Worm (Caenorhabditis elegans) whole organism, L1 larva: ENCODE data around the gene utx-1.

Source experiments
- F16B12.6 ChIP-seq: fragments of 150-350 bp; optimal IDR thresholded peaks from 2 replicates; lab custom pipeline; 2014; ENCODE audit warnings: missing biosample characterization, missing genetic modification characterization
- alr-1 ChIP-seq: fragments of 200-800 bp; sonication (Bioruptor generic); optimal IDR thresholded peaks from 2 replicates; lab custom pipeline; 2018; ENCODE audit warnings: borderline replicate concordance, mild to moderate bottlenecking, missing genetic modification characterization, missing compliant biosample characterization
- ceh-63 ChIP-seq: fragments of 200-800 bp; sonication (Bioruptor generic); optimal IDR thresholded peaks from 2 replicates; lab custom pipeline; 2018; ENCODE audit warnings: mild to moderate bottlenecking, missing genetic modification characterization, missing compliant biosample characterization
- ceh-8 ChIP-seq: fragments of 200-800 bp; sonication (Bioruptor generic); optimal IDR thresholded peaks from 2 replicates; lab custom pipeline; 2018; ENCODE audit warnings: mild to moderate bottlenecking, missing genetic modification characterization, moderate library complexity, missing compliant biosample characterization
- ceh-82 ChIP-seq, 3 experiments: fragments of 150-350 bp in 1 of 3; sonication (generic microtip) in 2 of 3; optimal IDR thresholded peaks; 2 replicates each; lab custom pipeline; 2014 to 2017; ENCODE audit warnings: missing biosample characterization in 3 of 3, missing genetic modification characterization in 3 of 3
- ceh-88 ChIP-seq: fragments of 200-800 bp; sonication (Bioruptor generic); IDR thresholded peaks from 2 replicates; pipeline ENCODE4 v1.3.6; 2022; ENCODE audit warnings: missing genetic modification characterization, missing compliant biosample characterization
- ces-1 ChIP-seq: fragments of 150-350 bp; optimal IDR thresholded peaks from 2 replicates; lab custom pipeline; 2014; ENCODE audit warnings: missing biosample characterization, missing genetic modification reagents, missing genetic modification characterization
- efl-3 ChIP-seq: fragments of 200-800 bp; sonication (Bioruptor generic); optimal IDR thresholded peaks from 2 replicates; lab custom pipeline; 2018; ENCODE audit warnings: mild to moderate bottlenecking, missing genetic modification characterization, missing compliant biosample characterization
- egl-27 ChIP-seq, 2 experiments: fragments of 150-350 bp in 1 of 2; sonication (generic microtip); optimal IDR thresholded peaks; 3 replicates each; lab custom pipeline; 2017 to 2018; ENCODE audit warnings: missing biosample characterization in 2 of 2, missing genetic modification characterization in 2 of 2, missing genetic modification reagents in 2 of 2
- elt-2 ChIP-seq: sonication (generic microtip); optimal IDR thresholded peaks from 2 replicates; lab custom pipeline; 2016; ENCODE audit warnings: missing genetic modification characterization, mild to moderate bottlenecking, inconsistent platforms, missing compliant biosample characterization, missing genetic modification reagents
- elt-3 ChIP-seq, 6 experiments: fragments of 150-350 bp in 1 of 6; sonication (generic microtip); optimal IDR thresholded peaks; 2 replicates each; lab custom pipeline; 2017 to 2018; ENCODE audit warnings: missing biosample characterization in 6 of 6, missing genetic modification characterization in 6 of 6, inconsistent platforms in 1 of 6
- ets-5 ChIP-seq: fragments of 200-800 bp; sonication (Bioruptor generic); IDR thresholded peaks from 2 replicates; pipeline ENCODE4 v1.3.6; 2022; ENCODE audit warnings: missing genetic modification characterization, missing compliant biosample characterization
- fkh-10 ChIP-seq: sonication (generic microtip); optimal IDR thresholded peaks from 2 replicates; lab custom pipeline; 2017; ENCODE audit warnings: missing biosample characterization, missing genetic modification reagents, missing genetic modification characterization
- fkh-8 ChIP-seq: sonication (generic microtip); optimal IDR thresholded peaks from 2 replicates; lab custom pipeline; 2016; ENCODE audit warnings: mild to moderate bottlenecking, missing genetic modification characterization, missing compliant biosample characterization
- fos-1 ChIP-seq: fragments of 150-350 bp; optimal IDR thresholded peaks from 2 replicates; lab custom pipeline; 2014; ENCODE audit warnings: missing biosample characterization, missing genetic modification characterization
- hlh-4 ChIP-seq: sonication (generic microtip); optimal IDR thresholded peaks from 2 replicates; lab custom pipeline; 2016; ENCODE audit warnings: mild to moderate bottlenecking, missing genetic modification characterization, missing compliant biosample characterization
- irx-1 ChIP-seq: sonication (generic microtip); optimal IDR thresholded peaks from 2 replicates; lab custom pipeline; 2016; ENCODE audit warnings: missing genetic modification characterization, missing compliant biosample characterization
- isw-1 ChIP-seq: fragments of 200-800 bp; sonication (Bioruptor generic); IDR thresholded peaks from 2 replicates; pipeline ENCODE4 v1.3.6; 2022; ENCODE audit warnings: missing genetic modification characterization, missing compliant biosample characterization
- jun-1 ChIP-seq: fragments of 150-350 bp; optimal IDR thresholded peaks from 2 replicates; lab custom pipeline; 2014; ENCODE audit warnings: missing biosample characterization, missing genetic modification reagents, missing genetic modification characterization
- lin-14 ChIP-seq: fragments of 200-800 bp; sonication (Bioruptor generic); optimal IDR thresholded peaks from 2 replicates; lab custom pipeline; 2018; ENCODE audit warnings: mild to moderate bottlenecking, missing genetic modification characterization, moderate library complexity, missing compliant biosample characterization
- lin-15B ChIP-seq: fragments of 150-350 bp; sonication (generic microtip); optimal IDR thresholded peaks from 3 replicates; lab custom pipeline; 2014; ENCODE audit warnings: missing biosample characterization, missing genetic modification characterization
- lir-3 ChIP-seq: sonication (generic microtip); optimal IDR thresholded peaks from 2 replicates; lab custom pipeline; 2016; ENCODE audit warnings: mild to moderate bottlenecking, missing genetic modification characterization, moderate library complexity, missing compliant biosample characterization; ENCODE audit not compliant: poor library complexity
- lsy-2 ChIP-seq, 2 experiments: fragments of 150-350 bp; optimal IDR thresholded peaks; 2 replicates each; lab custom pipeline; 2014; ENCODE audit warnings: missing biosample characterization in 2 of 2, missing genetic modification characterization in 2 of 2
- mab-9 ChIP-seq: fragments of 200-800 bp; sonication (Bioruptor generic); IDR thresholded peaks from 2 replicates; pipeline ENCODE4 v1.3.6; 2022; ENCODE audit warnings: missing genetic modification reagents, missing genetic modification characterization, missing compliant biosample characterization
- mdl-1 ChIP-seq, 2 experiments: fragments of 150-350 bp; optimal IDR thresholded peaks; 2 replicates each; lab custom pipeline; 2014 to 2017; ENCODE audit warnings: missing biosample characterization in 2 of 2, missing genetic modification characterization in 2 of 2, inconsistent platforms in 1 of 2
- mef-2 ChIP-seq: fragments of 150-350 bp; optimal IDR thresholded peaks from 2 replicates; lab custom pipeline; 2014; ENCODE audit warnings: missing biosample characterization, missing genetic modification characterization
- nhr-11 ChIP-seq: fragments of 150-350 bp; optimal IDR thresholded peaks from 2 replicates; lab custom pipeline; 2014; ENCODE audit warnings: missing biosample characterization, missing genetic modification characterization
- nhr-12 ChIP-seq: sonication (generic microtip); optimal IDR thresholded peaks from 2 replicates; lab custom pipeline; 2017; ENCODE audit warnings: missing biosample characterization, missing genetic modification characterization
- nhr-19 ChIP-seq: fragments of 200-800 bp; sonication (Bioruptor generic); conservative IDR thresholded peaks from 2 replicates; pipeline ENCODE4 v1.3.6; 2022; ENCODE audit warnings: missing genetic modification characterization, missing compliant biosample characterization
- nhr-20 ChIP-seq: sonication (generic microtip); optimal IDR thresholded peaks from 2 replicates; lab custom pipeline; 2016; ENCODE audit warnings: mild to moderate bottlenecking, missing genetic modification characterization, missing compliant biosample characterization
- nhr-47 ChIP-seq: sonication (generic microtip); optimal IDR thresholded peaks from 2 replicates; lab custom pipeline; 2016; ENCODE audit warnings: mild to moderate bottlenecking, missing genetic modification characterization, moderate library complexity, missing compliant biosample characterization
- nhr-71 ChIP-seq: sonication (generic microtip); optimal IDR thresholded peaks from 2 replicates; lab custom pipeline; 2016; ENCODE audit warnings: mild to moderate bottlenecking, missing genetic modification characterization, moderate library complexity, missing compliant biosample characterization
- nhr-76 ChIP-seq: sonication (generic microtip); optimal IDR thresholded peaks from 2 replicates; lab custom pipeline; 2017; ENCODE audit warnings: missing biosample characterization, missing genetic modification characterization
- nhr-77 ChIP-seq: fragments of 150-350 bp; optimal IDR thresholded peaks from 2 replicates; lab custom pipeline; 2014; ENCODE audit warnings: missing biosample characterization, missing genetic modification characterization
- nhr-84 ChIP-seq: sonication (generic microtip); optimal IDR thresholded peaks from 2 replicates; lab custom pipeline; 2017; ENCODE audit warnings: missing biosample characterization, missing genetic modification characterization
- nhr-85 ChIP-seq: sonication (generic microtip); peaks from one replicate; lab custom pipeline; 2016; ENCODE audit warnings: missing genetic modification characterization, inconsistent platforms, missing compliant biosample characterization
- pax-3 ChIP-seq: fragments of 200-800 bp; sonication (Bioruptor generic); optimal IDR thresholded peaks from 2 replicates; lab custom pipeline; 2018; ENCODE audit warnings: mild to moderate bottlenecking, missing genetic modification characterization, moderate library complexity, missing compliant biosample characterization
- pqm-1 ChIP-seq: sonication (generic microtip); optimal IDR thresholded peaks from 3 replicates; lab custom pipeline; 2017; ENCODE audit warnings: missing biosample characterization, missing genetic modification characterization
- rnt-1 ChIP-seq: sonication (generic microtip); optimal IDR thresholded peaks from 2 replicates; lab custom pipeline; 2016; ENCODE audit warnings: mild to moderate bottlenecking, missing genetic modification characterization, moderate library complexity, missing compliant biosample characterization
- skn-1 ChIP-seq: fragments of 150-350 bp; optimal IDR thresholded peaks from 2 replicates; lab custom pipeline; 2014; ENCODE audit warnings: missing biosample characterization, missing genetic modification characterization
- snpc-4 ChIP-seq: fragments of 150-350 bp; optimal IDR thresholded peaks from 2 replicates; lab custom pipeline; 2014; ENCODE audit warnings: missing biosample characterization, missing genetic modification characterization
- snu-23 ChIP-seq: sonication (generic microtip); optimal IDR thresholded peaks from 2 replicates; lab custom pipeline; 2016; ENCODE audit warnings: missing genetic modification characterization, missing compliant biosample characterization
- sox-4 ChIP-seq: sonication (generic microtip); optimal IDR thresholded peaks from 2 replicates; lab custom pipeline; 2016; ENCODE audit warnings: missing genetic modification characterization, missing compliant biosample characterization
- sptf-1 ChIP-seq: fragments of 150-350 bp; optimal IDR thresholded peaks from 2 replicates; lab custom pipeline; 2014; ENCODE audit warnings: missing biosample characterization, missing genetic modification characterization
- unc-130 ChIP-seq: fragments of 150-350 bp; optimal IDR thresholded peaks from 2 replicates; lab custom pipeline; 2017; ENCODE audit warnings: missing biosample characterization, missing genetic modification characterization, inconsistent platforms
- unc-62 ChIP-seq: fragments of 150-350 bp; optimal IDR thresholded peaks from 2 replicates; lab custom pipeline; 2014; ENCODE audit warnings: missing biosample characterization, missing genetic modification reagents, missing genetic modification characterization
- unc-86 ChIP-seq: sonication (generic microtip); optimal IDR thresholded peaks from 2 replicates; lab custom pipeline; 2016; ENCODE audit warnings: missing genetic modification characterization, missing compliant biosample characterization
- unc-98 ChIP-seq: fragments of 200-800 bp; sonication (Bioruptor generic); IDR thresholded peaks from 2 replicates; pipeline ENCODE4 v1.3.6; 2022; ENCODE audit warnings: missing genetic modification characterization, missing compliant biosample characterization
- vab-15 ChIP-seq: sonication (generic microtip); optimal IDR thresholded peaks from 2 replicates; lab custom pipeline; 2017; ENCODE audit warnings: missing genotype, mild to moderate bottlenecking, missing genetic modification characterization, missing compliant biosample characterization
- xbp-1 ChIP-seq: sonication (generic microtip); optimal IDR thresholded peaks from 2 replicates; lab custom pipeline; 2016; ENCODE audit warnings: missing genetic modification characterization, missing compliant biosample characterization
- ztf-11 ChIP-seq, 2 experiments: sonication (generic microtip); optimal IDR thresholded peaks; 2 replicates each; lab custom pipeline; 2016 to 2017; ENCODE audit warnings: missing genetic modification characterization in 2 of 2, missing biosample characterization in 1 of 2, missing compliant biosample characterization in 1 of 2
- ztf-4 ChIP-seq: fragments of 150-350 bp; optimal IDR thresholded peaks from 2 replicates; lab custom pipeline; 2014; ENCODE audit warnings: missing biosample characterization, missing genetic modification characterization

utx-1 gene

DNA sequence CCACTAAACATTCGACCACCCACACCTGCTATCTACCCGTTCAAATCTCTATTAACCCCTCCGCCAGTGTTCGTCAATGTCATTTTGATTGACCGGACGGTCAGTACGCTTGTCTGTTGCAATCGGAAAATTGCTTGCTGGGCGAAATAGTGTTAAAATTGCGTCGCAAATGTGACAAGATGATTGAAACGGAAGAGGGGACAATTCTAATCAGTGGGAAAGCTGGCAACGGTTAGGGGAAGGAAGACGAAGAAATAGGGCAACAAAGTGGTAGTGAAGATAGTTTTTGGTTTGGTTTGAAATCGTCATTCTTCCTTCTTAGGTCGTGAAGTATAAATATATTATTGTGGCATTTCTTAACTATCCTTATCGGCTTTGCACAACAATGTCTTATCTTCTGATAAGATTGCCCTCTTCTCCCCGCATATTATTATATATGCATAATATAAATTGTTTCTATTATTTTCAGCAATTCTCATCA is 11.5 kb downstream of the utx-1 start (continued):
- no peak for TF ChIP-seq unc-62 (GFP tag; lab: Kevin White, UChicago)
- TF ChIP-seq lin-15B, result no peak
- no peak for TF ChIP-seq lin-14 (GFP tag; lab: Kevin White, UChicago)
- TF ChIP-seq ces-1 (GFP tag; lab: Kevin White, UChicago), result no peak
- no peak for TF ChIP-seq nhr-84 (tag; lab: Kevin White, UChicago)
- TF ChIP-seq ceh-63, result no peak
- no peak for TF ChIP-seq F16B12.6
- TF ChIP-seq ceh-8, result no peak

ce11 chrX:8569159-8569558 is 12.2 kb downstream of the utx-1 start:
- no peak for TF ChIP-seq nhr-77 (tag; lab: Kevin White, UChicago)
- TF ChIP-seq nhr-19 (GFP tag; lab: Robert Waterston, UW), result no peak
- TF ChIP-seq hlh-4 (tag; lab: Kevin White, UChicago), result no peak
- TF ChIP-seq ceh-82 (tag; optimal IDR thresholded peaks at IDR 0.05; lab: Kevin White, UChicago), result no peak
- TF ChIP-seq nhr-20, result no peak
- TF ChIP-seq nhr-47 (tag; lab: Kevin White, UChicago), result peak; percentile 5
- TF ChIP-seq sox-4 (tag; lab: Kevin White, UChicago), result no peak
- TF ChIP-seq unc-86 (tag; lab: Kevin White, UChicago), result no peak
- TF ChIP-seq alr-1 (tag; lab: Kevin White, UChicago), result no peak
- no peak for TF ChIP-seq F16B12.6
- TF ChIP-seq fkh-8 (tag; lab: Kevin White, UChicago), result no peak
- TF ChIP-seq vab-15, result no peak
- TF ChIP-seq elt-2 (tag; lab: Kevin White, UChicago), result no peak
- TF ChIP-seq mab-9 (GFP tag; lab: Robert Waterston, UW), result no peak
- TF ChIP-seq mdl-1 (tag; optimal IDR thresholded peaks at IDR 0.05; lab: Kevin White, UChicago), result no peak
- TF ChIP-seq unc-98 (GFP tag; lab: Robert Waterston, UW), result no peak
- peak; percentile 59 for TF ChIP-seq lin-14 (GFP tag; lab: Kevin White, UChicago)
- no peak for TF ChIP-seq snpc-4 (tag; lab: Kevin White, UChicago)
- no peak for TF ChIP-seq elt-3 (tag; optimal IDR thresholded peaks at IDR 0.05; lab: Kevin White, UChicago)
- no peak for TF ChIP-seq skn-1 (tag; lab: Kevin White, UChicago)
- TF ChIP-seq pax-3 (tag; lab: Kevin White, UChicago), result no peak
- no peak for TF ChIP-seq nhr-76
- peak; percentile 43 for TF ChIP-seq rnt-1 (tag; lab: Kevin White, UChicago)
- no peak for TF ChIP-seq unc-130
- no peak for TF ChIP-seq mef-2 (tag; lab: Kevin White, UChicago)
- no peak for TF ChIP-seq fos-1 (tag; lab: Kevin White, UChicago)
- no peak for TF ChIP-seq nhr-11
- TF ChIP-seq pqm-1 (tag; lab: Kevin White, UChicago), result no peak
- no peak for TF ChIP-seq sptf-1
- no peak for TF ChIP-seq ceh-8
- peak; percentile 19 for TF ChIP-seq nhr-71 (tag; lab: Kevin White, UChicago)
- TF ChIP-seq ztf-4 (tag; lab: Kevin White, UChicago), result no peak
- no peak for TF ChIP-seq nhr-12 (tag; lab: Kevin White, UChicago)
- TF ChIP-seq ets-5 (GFP tag; lab: Robert Waterston, UW), result no peak
- TF ChIP-seq fkh-10, result no peak
- TF ChIP-seq efl-3 (GFP tag; lab: Kevin White, UChicago), result no peak
- TF ChIP-seq jun-1 (tag; lab: Kevin White, UChicago), result no peak
- no peak for TF ChIP-seq xbp-1 (tag; lab: Kevin White, UChicago)
- no peak for TF ChIP-seq ztf-11 (tag; optimal IDR thresholded peaks at IDR 0.05; lab: Kevin White, UChicago)
- no peak for TF ChIP-seq egl-27 (tag; optimal IDR thresholded peaks at IDR 0.05; lab: Kevin White, UChicago)
- TF ChIP-seq lir-3 (tag; lab: Kevin White, UChicago), result no peak
- TF ChIP-seq ces-1 (GFP tag; lab: Kevin White, UChicago), result no peak
- peak; percentile 14 for TF ChIP-seq snu-23 (GFP tag; lab: Kevin White, UChicago)
- TF ChIP-seq nhr-84 (tag; lab: Kevin White, UChicago), result no peak
- TF ChIP-seq isw-1, result no peak
- TF ChIP-seq irx-1 (tag; lab: Kevin White, UChicago), result no peak
- no peak for TF ChIP-seq lsy-2 (tag; optimal IDR thresholded peaks at IDR 0.05; lab: Kevin White, UChicago)
- no peak for TF ChIP-seq ceh-88 (GFP tag; lab: Robert Waterston, UW)
- no peak for TF ChIP-seq nhr-85 (tag; lab: Kevin White, UChicago)
